Worm (Caenorhabditis elegans) whole organism, L2 larva: ENCODE results near the gene btf-1.

Source experiments
- C34F6.9 ChIP-seq: fragments of 150-350 bp; optimal IDR thresholded peaks from 2 replicates; lab custom pipeline; 2014; ENCODE audit warnings: missing biosample characterization, missing genetic modification characterization
- F13H6.1 ChIP-seq: sonication (generic microtip); optimal IDR thresholded peaks from 2 replicates; lab custom pipeline; 2016; ENCODE audit warnings: missing genetic modification characterization, missing compliant biosample characterization
- R02D3.7 ChIP-seq: fragments of 150-350 bp; optimal IDR thresholded peaks from 2 replicates; lab custom pipeline; 2014; ENCODE audit warnings: missing biosample characterization, missing genetic modification characterization
- Y55F3AM.14 ChIP-seq: fragments of 200-800 bp; sonication (Bioruptor generic); optimal IDR thresholded peaks from 2 replicates; lab custom pipeline; 2018; ENCODE audit warnings: mild to moderate bottlenecking, missing genetic modification characterization, missing compliant biosample characterization
- ZK546.5 ChIP-seq: sonication (generic microtip); optimal IDR thresholded peaks from 2 replicates; lab custom pipeline; 2017; ENCODE audit warnings: missing biosample characterization, missing genetic modification characterization
- alr-1 ChIP-seq: fragments of 150-350 bp; optimal IDR thresholded peaks from 2 replicates; lab custom pipeline; 2014; ENCODE audit warnings: missing biosample characterization, missing genetic modification characterization
- aly-2 ChIP-seq: fragments of 150-350 bp; optimal IDR thresholded peaks from 2 replicates; lab custom pipeline; 2014; ENCODE audit warnings: missing biosample characterization, missing genetic modification characterization
- ama-1 ChIP-seq: fragments of 150-350 bp; optimal IDR thresholded peaks from 2 replicates; lab custom pipeline; 2018; ENCODE audit warnings: inconsistent platforms
- blmp-1 ChIP-seq: sonication (generic microtip); optimal IDR thresholded peaks from 2 replicates; lab custom pipeline; 2017; ENCODE audit warnings: missing genetic modification characterization, mild to moderate bottlenecking, missing compliant biosample characterization, antibody characterized with exemption, moderate library complexity; ENCODE audit not compliant: insufficient read depth
- ceh-16 ChIP-seq: fragments of 150-350 bp; optimal IDR thresholded peaks from 2 replicates; lab custom pipeline; 2014; ENCODE audit warnings: missing biosample characterization, missing genetic modification characterization
- ceh-82 ChIP-seq: fragments of 150-350 bp; optimal IDR thresholded peaks from 2 replicates; lab custom pipeline; 2014; ENCODE audit warnings: missing biosample characterization, missing genetic modification characterization
- crh-2 ChIP-seq: sonication (generic microtip); optimal IDR thresholded peaks from 2 replicates; lab custom pipeline; 2017; ENCODE audit warnings: missing biosample characterization, missing genetic modification characterization
- dmd-4 ChIP-seq: sonication (generic microtip); optimal IDR thresholded peaks from 2 replicates; lab custom pipeline; 2017; ENCODE audit warnings: missing biosample characterization, missing genetic modification characterization
- elt-1 ChIP-seq: fragments of 150-350 bp; optimal IDR thresholded peaks from 2 replicates; lab custom pipeline; 2014; ENCODE audit warnings: missing biosample characterization, missing genetic modification characterization
- fos-1 ChIP-seq: fragments of 150-350 bp; optimal IDR thresholded peaks from 2 replicates; lab custom pipeline; 2014; ENCODE audit warnings: missing biosample characterization, missing genetic modification characterization
- gmeb-1 ChIP-seq: fragments of 150-350 bp; optimal IDR thresholded peaks from 2 replicates; lab custom pipeline; 2014; ENCODE audit warnings: missing biosample characterization, missing genetic modification characterization
- lin-11 ChIP-seq: fragments of 150-350 bp; sonication (generic microtip); optimal IDR thresholded peaks from 2 replicates; lab custom pipeline; 2014; ENCODE audit warnings: missing biosample characterization, missing genetic modification characterization, inconsistent platforms, mixed read lengths
- lin-13 ChIP-seq: fragments of 150-350 bp; optimal IDR thresholded peaks from 2 replicates; lab custom pipeline; 2014; ENCODE audit warnings: missing biosample characterization, missing genetic modification reagents, missing genetic modification characterization
- lin-39 ChIP-seq: fragments of 150-350 bp; optimal IDR thresholded peaks from 2 replicates; lab custom pipeline; 2014; ENCODE audit warnings: missing biosample characterization, missing genetic modification reagents, missing genetic modification characterization
- mab-5 ChIP-seq: fragments of 150-350 bp; optimal IDR thresholded peaks from 2 replicates; lab custom pipeline; 2014; ENCODE audit warnings: missing biosample characterization, missing genetic modification characterization
- mbf-1 ChIP-seq: sonication (generic microtip); optimal IDR thresholded peaks from 2 replicates; lab custom pipeline; 2017; ENCODE audit warnings: missing biosample characterization, missing genetic modification characterization
- mdl-1 ChIP-seq, 2 experiments: fragments of 150-350 bp in 1 of 2; sonication (generic microtip) in 1 of 2; optimal IDR thresholded peaks; 2 replicates each; lab custom pipeline; 2017; ENCODE audit warnings: missing biosample characterization in 2 of 2, missing genetic modification characterization in 2 of 2
- nhr-10 ChIP-seq: sonication (generic microtip); optimal IDR thresholded peaks from 2 replicates; lab custom pipeline; 2017; ENCODE audit warnings: missing biosample characterization, missing genetic modification characterization
- nhr-11 ChIP-seq: fragments of 150-350 bp; optimal IDR thresholded peaks from 2 replicates; lab custom pipeline; 2014; ENCODE audit warnings: missing biosample characterization, missing genetic modification characterization
- nhr-12 ChIP-seq: fragments of 150-350 bp; optimal IDR thresholded peaks from 2 replicates; lab custom pipeline; 2014; ENCODE audit warnings: missing biosample characterization, missing genetic modification characterization
- nhr-129 ChIP-seq: fragments of 150-350 bp; optimal IDR thresholded peaks from 2 replicates; lab custom pipeline; 2014; ENCODE audit warnings: missing biosample characterization, missing genetic modification characterization
- nhr-23 ChIP-seq: fragments of 150-350 bp; optimal IDR thresholded peaks from 2 replicates; lab custom pipeline; 2014; ENCODE audit warnings: missing biosample characterization, missing genetic modification reagents, missing genetic modification characterization
- nhr-25 ChIP-seq: fragments of 150-350 bp; sonication (generic microtip); optimal IDR thresholded peaks from 3 replicates; lab custom pipeline; 2014; ENCODE audit warnings: missing biosample characterization, missing genetic modification characterization
- nhr-6 ChIP-seq: fragments of 150-350 bp; optimal IDR thresholded peaks from 2 replicates; lab custom pipeline; 2014; ENCODE audit warnings: missing biosample characterization, missing genetic modification characterization
- nhr-77 ChIP-seq: fragments of 150-350 bp; optimal IDR thresholded peaks from 2 replicates; lab custom pipeline; 2014; ENCODE audit warnings: missing biosample characterization, missing genetic modification characterization
- sem-4 ChIP-seq: fragments of 150-350 bp; optimal IDR thresholded peaks from 2 replicates; lab custom pipeline; 2014; ENCODE audit warnings: missing biosample characterization, missing genetic modification reagents, missing genetic modification characterization
- skn-1 ChIP-seq: sonication (generic microtip); optimal IDR thresholded peaks from 2 replicates; lab custom pipeline; 2017; ENCODE audit warnings: missing biosample characterization, missing genetic modification characterization
- sma-9 ChIP-seq, 2 experiments: fragments of 150-350 bp in 1 of 2; sonication (generic microtip) in 1 of 2; optimal IDR thresholded peaks; 2 replicates each; lab custom pipeline; 2014 to 2016; ENCODE audit warnings: missing genetic modification characterization in 2 of 2, mild to moderate bottlenecking in 1 of 2, missing biosample characterization in 1 of 2, missing compliant biosample characterization in 1 of 2, missing genetic modification reagents in 1 of 2, moderate library complexity in 1 of 2
- unc-39 ChIP-seq: fragments of 150-350 bp; optimal IDR thresholded peaks from 2 replicates; lab custom pipeline; 2014; ENCODE audit warnings: missing biosample characterization, missing genetic modification characterization
- zag-1 ChIP-seq: fragments of 150-350 bp; optimal IDR thresholded peaks from 2 replicates; lab custom pipeline; 2014; ENCODE audit warnings: missing biosample characterization, missing genetic modification characterization
- ztf-1 ChIP-seq: fragments of 200-800 bp; sonication (Bioruptor generic); conservative IDR thresholded peaks from 2 replicates; pipeline ENCODE4 v1.3.6; 2022; ENCODE audit warnings: missing genetic modification characterization, missing compliant biosample characterization
- ztf-4 ChIP-seq: fragments of 150-350 bp; optimal IDR thresholded peaks from 2 replicates; lab custom pipeline; 2014; ENCODE audit warnings: missing biosample characterization, missing genetic modification characterization

Gene btf-1

ce11 chrII:13159869-13160268 lies 40.1 kb upstream of the btf-1 start:
- TF ChIP-seq zag-1 (tag; lab: Kevin White, UChicago) (no peak), alr-1 (tag; lab: Kevin White, UChicago) (no peak), unc-39 (tag; lab: Kevin White, UChicago) (no peak), Y55F3AM.14 (GFP tag; lab: Kevin White, UChicago) (no peak), ceh-16 (tag; lab: Kevin White, UChicago) (no peak), R02D3.7 (tag; lab: Kevin White, UChicago) (no peak), mbf-1 (no peak), F13H6.1 (tag; lab: Kevin White, UChicago) (no peak), gmeb-1 (no peak), nhr-12 (no peak), C34F6.9 (tag; lab: Kevin White, UChicago) (no peak), ztf-4 (tag; lab: Kevin White, UChicago) (no peak), dmd-4 (tag; lab: Kevin White, UChicago) (no peak), ZK546.5 (tag; lab: Kevin White, UChicago) (no peak), ceh-82 (tag; lab: Kevin White, UChicago) (no peak)

- TF ChIP-seq nhr-23 (tag; lab: Kevin White, UChicago) (no peak), crh-2 (tag; lab: Kevin White, UChicago) (no peak)
Measured at ce11 chrII:13163009-13163408, 37.0 kb upstream of the btf-1 start.

- TF ChIP-seq sem-4 (tag; lab: Kevin White, UChicago) (no peak), lin-11 (tag; lab: Kevin White, UChicago) (no peak), mdl-1 (tag; optimal IDR thresholded peaks at IDR 0.05; lab: Kevin White, UChicago) (no peak), ztf-4 (tag; lab: Kevin White, UChicago) (no peak)
Measured at ce11 chrII:13164062-13164461, 35.9 kb upstream of the btf-1 start.

ce11 chrII:13165683-13166259 lies 34.2 kb upstream of the btf-1 start, which contains the start of gene moe-3:
Gene moe-3 (minus strand): TSS chrII:13165733.
- peak; percentile 61 for TF ChIP-seq sma-9 (GFP tag; optimal IDR thresholded peaks at IDR 0.05; lab: Kevin White, UChicago)
- TF ChIP-seq sma-9 (tag; optimal IDR thresholded peaks at IDR 0.05; lab: Kevin White, UChicago) = no peak
- TF ChIP-seq R02D3.7 (tag; lab: Kevin White, UChicago) = no peak
- no peak for TF ChIP-seq mbf-1
- peak; percentile 34 for TF ChIP-seq nhr-129
- no peak for TF ChIP-seq elt-1 (tag; lab: Kevin White, UChicago)
- no peak for TF ChIP-seq Y55F3AM.14 (GFP tag; lab: Kevin White, UChicago)
- TF ChIP-seq mab-5 (tag; lab: Kevin White, UChicago) = no peak
- no peak for TF ChIP-seq nhr-10 (tag; lab: Kevin White, UChicago)
- no peak for TF ChIP-seq nhr-11 (tag; lab: Kevin White, UChicago)
- TF ChIP-seq fos-1 (tag; lab: Kevin White, UChicago) = peak; percentile 48
- no peak for TF ChIP-seq ztf-1 (GFP tag; lab: Robert Waterston, UW)
- TF ChIP-seq nhr-6 (tag; lab: Kevin White, UChicago) = no peak
- no peak for TF ChIP-seq ceh-82 (tag; lab: Kevin White, UChicago)
- peak; percentile 10 for TF ChIP-seq skn-1 (tag; lab: Kevin White, UChicago)

ce11 chrII:13167493-13167892 lies 32.5 kb upstream of the btf-1 start:
- no peak for TF ChIP-seq F13H6.1 (tag; lab: Kevin White, UChicago)
- TF ChIP-seq nhr-25 (tag; lab: Kevin White, UChicago) = peak; percentile 42
- peak; percentile 93 for TF ChIP-seq blmp-1 (tag; lab: Kevin White, UChicago)
- TF ChIP-seq, all 48 proteins: peak for 2

- no peak for TF ChIP-seq nhr-77 (tag; lab: Kevin White, UChicago)
- TF ChIP-seq aly-2 (tag; lab: Kevin White, UChicago) = no peak
- TF ChIP-seq lin-13 (GFP tag; lab: Kevin White, UChicago) = no peak
- TF ChIP-seq ceh-16 (tag; lab: Kevin White, UChicago) = no peak
- TF ChIP-seq nhr-25 (tag; lab: Kevin White, UChicago) = no peak
- TF ChIP-seq R02D3.7 (tag; lab: Kevin White, UChicago) = no peak
- no peak for TF ChIP-seq zag-1 (tag; lab: Kevin White, UChicago)
- TF ChIP-seq fos-1 (tag; lab: Kevin White, UChicago) = no peak
- TF ChIP-seq lin-39 (tag; lab: Kevin White, UChicago) = no peak
- TF ChIP-seq F13H6.1 (tag; lab: Kevin White, UChicago) = no peak
- TF ChIP-seq nhr-23 (tag; lab: Kevin White, UChicago) = no peak
- TF ChIP-seq alr-1 (tag; lab: Kevin White, UChicago) = no peak
- TF ChIP-seq elt-1 (tag; lab: Kevin White, UChicago) = no peak
- TF ChIP-seq ama-1 (lab: Kevin White, UChicago) = no peak
- no peak for TF ChIP-seq nhr-6 (tag; lab: Kevin White, UChicago)
Measured at ce11 chrII:13170696-13171095, 29.3 kb upstream of the btf-1 start.
